Fruit fly (Drosophila melanogaster): ENCODE results near the gene CG6712.

Gene CG6712

dm6 chr2L:12108779-12109564 is 12.7 kb upstream of the CG6712 start, which contains the start of the genes Rab6 and Phae1 (continued):
- TF ChIP-seq CG32772 (GFP tag; IDR thresholded peaks at IDR 0.05) = no peak
- no peak for TF ChIP-seq corto (GFP tag; optimal IDR thresholded peaks at IDR 0.05)
- no peak for TF ChIP-seq br (optimal IDR thresholded peaks at IDR 0.05)
- TF ChIP-seq zen (tag; optimal IDR thresholded peaks at IDR 0.05) = peak; percentile 0
- TF ChIP-seq CG6689 (GFP tag; IDR thresholded peaks at IDR 0.05) = no peak
- no peak for TF ChIP-seq CG7928 (GFP tag; optimal IDR thresholded peaks at IDR 0.05)
- no peak for TF ChIP-seq CG3407 (GFP tag; optimal IDR thresholded peaks at IDR 0.05)
- no peak for TF ChIP-seq esg (GFP tag; conservative IDR thresholded peaks at IDR 0.05)
- TF ChIP-seq Opbp (GFP tag; IDR thresholded peaks at IDR 0.05; ENCODE audit: partially characterized antibody) = peak; percentile 67; the same call in 2 of the 3 replicates
- no peak for TF ChIP-seq D (optimal IDR thresholded peaks at IDR 0.05)
- TF ChIP-seq D (GFP tag; optimal IDR thresholded peaks at IDR 0.05) = no peak
- peak; percentile 87 for TF ChIP-seq HLH4C (GFP tag; IDR thresholded peaks at IDR 0.05; ENCODE audit: partially characterized antibody)
- TF ChIP-seq ranshi (GFP tag; IDR thresholded peaks at IDR 0.05) = no peak
- peak; percentile 55; the same call in 1 of the 2 replicates for TF ChIP-seq tna (GFP tag; IDR thresholded peaks at IDR 0.05; ENCODE audit: partially characterized antibody)
- no peak for TF ChIP-seq dm (GFP tag; optimal IDR thresholded peaks at IDR 0.05)
- TF ChIP-seq CG8359 (GFP tag; optimal IDR thresholded peaks at IDR 0.05; ENCODE audit: borderline replicate concordance) = no peak
- no peak for TF ChIP-seq mam (GFP tag; optimal IDR thresholded peaks at IDR 0.05)
- TF ChIP-seq dpn (GFP tag; optimal IDR thresholded peaks at IDR 0.05) = no peak
- no peak for TF ChIP-seq maf-S (GFP tag; optimal IDR thresholded peaks at IDR 0.05)
- no peak for TF ChIP-seq CG12769 (tag; optimal IDR thresholded peaks at IDR 0.05)
- peak; percentile 70 for TF ChIP-seq Sry-δ (GFP tag; optimal IDR thresholded peaks at IDR 0.05)
- no peak for TF ChIP-seq repo (GFP tag; optimal IDR thresholded peaks at IDR 0.05)
- no peak for TF ChIP-seq CG10979 (tag; optimal IDR thresholded peaks at IDR 0.05)
- TF ChIP-seq CG7271 (tag; optimal IDR thresholded peaks at IDR 0.05) = no peak
- no peak for TF ChIP-seq pita (GFP tag; optimal IDR thresholded peaks at IDR 0.05)
- no peak for TF ChIP-seq CG8478 (optimal IDR thresholded peaks at IDR 0.05)
- TF ChIP-seq Awh (GFP tag; IDR thresholded peaks at IDR 0.05) = no peak
- TF ChIP-seq CG15479 (GFP tag; optimal IDR thresholded peaks at IDR 0.05) = no peak
- no peak for TF ChIP-seq CG13894 (tag; optimal IDR thresholded peaks at IDR 0.05)
- no peak for TF ChIP-seq sc (optimal IDR thresholded peaks at IDR 0.05)
- TF ChIP-seq sc (GFP tag; optimal IDR thresholded peaks at IDR 0.05) = no peak
- peak; percentile 33 for TF ChIP-seq Side (GFP tag; optimal IDR thresholded peaks at IDR 0.05)
- TF ChIP-seq kni (GFP tag; optimal IDR thresholded peaks at IDR 0.05) = no peak
- no peak for TF ChIP-seq NfI (GFP tag; optimal IDR thresholded peaks at IDR 0.05)
- peak; percentile 87 for TF ChIP-seq exex (tag; optimal IDR thresholded peaks at IDR 0.05)
- TF ChIP-seq CG17568 (GFP tag; optimal IDR thresholded peaks at IDR 0.05) = no peak
- no peak for TF ChIP-seq wek (GFP tag; optimal IDR thresholded peaks at IDR 0.05)
- no peak for TF ChIP-seq CG4707 (GFP tag; optimal IDR thresholded peaks at IDR 0.05)
- TF ChIP-seq CG2199 (GFP tag; IDR thresholded peaks at IDR 0.05) = no peak
- no peak for TF ChIP-seq tup (GFP tag; optimal IDR thresholded peaks at IDR 0.05)
- TF ChIP-seq zf30C (GFP tag; optimal IDR thresholded peaks at IDR 0.05) = no peak
- peak; percentile 20 for TF ChIP-seq nom (GFP tag; optimal IDR thresholded peaks at IDR 0.05)
- no peak for TF ChIP-seq bcd (GFP tag; optimal IDR thresholded peaks at IDR 0.05)
- no peak for TF ChIP-seq CG10366 (GFP tag; IDR thresholded peaks at IDR 0.05)
- no peak for TF ChIP-seq emc (GFP tag; optimal IDR thresholded peaks at IDR 0.05)
- TF ChIP-seq CG17361 (GFP tag; IDR thresholded peaks at IDR 0.05) = 0 out of 3 replicates have a peak, but pooled peaks have one; percentile 23
- TF ChIP-seq Lpt (GFP tag; optimal IDR thresholded peaks at IDR 0.05) = no peak
- TF ChIP-seq Bteb2 (GFP tag; optimal IDR thresholded peaks at IDR 0.05) = no peak
- TF ChIP-seq Oaz (GFP tag; IDR thresholded peaks at IDR 0.05) = no peak
- no peak for TF ChIP-seq danr (GFP tag; IDR thresholded peaks at IDR 0.05)

All from whole organism, embryonic.